Worm (Caenorhabditis elegans) whole organism, young adult: ENCODE results near the gene cyp-25A4.

Experiments
- B0019.2 ChIP-seq: fragments of 200-800 bp; sonication (Bioruptor generic); conservative IDR thresholded peaks from 2 replicates; pipeline ENCODE4 v1.3.6; 2022; ENCODE audit warnings: missing genetic modification reagents, missing genetic modification characterization, missing compliant biosample characterization
- B0336.3 ChIP-seq: fragments of 200-800 bp; sonication (Bioruptor generic); IDR thresholded peaks from 2 replicates; pipeline ENCODE4 v1.3.6; 2022; ENCODE audit warnings: missing genetic modification characterization, missing compliant biosample characterization
- F22D6.2 ChIP-seq: sonication (generic microtip); optimal IDR thresholded peaks from 2 replicates; lab custom pipeline; 2016; ENCODE audit warnings: mild to moderate bottlenecking, missing genetic modification characterization, missing compliant biosample characterization
- Y53G8AR.9 ChIP-seq: fragments of 200-800 bp; sonication (Bioruptor generic); conservative IDR thresholded peaks from 2 replicates; pipeline ENCODE4 v1.3.6; 2022; ENCODE audit warnings: missing genetic modification reagents, missing genetic modification characterization, missing compliant biosample characterization
- Y95B8A.8 ChIP-seq: fragments of 200-800 bp; sonication (Bioruptor generic); IDR thresholded peaks from 2 replicates; pipeline ENCODE4 v1.3.6; 2022; ENCODE audit warnings: missing genetic modification reagents, missing genetic modification characterization, missing compliant biosample characterization
- ama-1 ChIP-seq, 3 experiments: fragments of 150-350 bp in 1 of 3; sonication (generic microtip) in 2 of 3; optimal IDR thresholded peaks; 2 replicates each; lab custom pipeline; 2014 to 2018; ENCODE audit warnings: missing biosample characterization in 2 of 3, missing genetic modification characterization in 2 of 3, missing genetic modification reagents in 2 of 3
- aptf-3 ChIP-seq: fragments of 200-800 bp; sonication (Bioruptor generic); IDR thresholded peaks from 2 replicates; pipeline ENCODE4 v1.3.6; 2022; ENCODE audit warnings: missing genetic modification characterization, missing compliant biosample characterization
- attf-3 ChIP-seq: fragments of 200-800 bp; sonication (Bioruptor generic); conservative IDR thresholded peaks from 2 replicates; pipeline ENCODE4 v1.3.6; 2022; ENCODE audit warnings: missing genetic modification reagents, missing genetic modification characterization, missing compliant biosample characterization
- cebp-2 ChIP-seq: fragments of 200-800 bp; sonication (Bioruptor generic); IDR thresholded peaks from 2 replicates; pipeline ENCODE4 v1.3.6; 2022; ENCODE audit warnings: missing genetic modification characterization, missing compliant biosample characterization
- dox-1 ChIP-seq: fragments of 200-800 bp; sonication (Bioruptor generic); IDR thresholded peaks from 2 replicates; pipeline ENCODE4 v1.3.6; 2022; ENCODE audit warnings: missing genetic modification reagents, missing genetic modification characterization, missing compliant biosample characterization
- efl-1 ChIP-seq: fragments of 150-350 bp; optimal IDR thresholded peaks from 2 replicates; lab custom pipeline; 2014; ENCODE audit warnings: missing biosample characterization, missing genetic modification reagents, missing genetic modification characterization
- egl-18 ChIP-seq: fragments of 200-800 bp; sonication (Bioruptor generic); IDR thresholded peaks from 2 replicates; pipeline ENCODE4 v1.3.6; 2022; ENCODE audit warnings: missing genetic modification reagents, missing genetic modification characterization, missing compliant biosample characterization
- gei-17 ChIP-seq: fragments of 200-800 bp; sonication (Bioruptor generic); optimal IDR thresholded peaks from 2 replicates; lab custom pipeline; 2018; ENCODE audit warnings: mild to moderate bottlenecking, missing genetic modification characterization, missing compliant biosample characterization
- him-1 ChIP-seq: sonication (generic microtip); optimal IDR thresholded peaks from 2 replicates; lab custom pipeline; 2016; ENCODE audit warnings: missing genotype, missing genetic modification reagents, missing genetic modification characterization, missing compliant biosample characterization
- hlh-12 ChIP-seq: sonication (generic microtip); optimal IDR thresholded peaks from 2 replicates; lab custom pipeline; 2016; ENCODE audit warnings: missing genetic modification characterization, missing compliant biosample characterization
- hlh-26 ChIP-seq: fragments of 200-800 bp; sonication (Bioruptor generic); conservative IDR thresholded peaks from 2 replicates; pipeline ENCODE4 v1.3.6; 2022; ENCODE audit warnings: missing genetic modification reagents, missing genetic modification characterization, missing compliant biosample characterization
- hsf-1 ChIP-seq: fragments of 200-800 bp; sonication (Bioruptor generic); IDR thresholded peaks from 2 replicates; pipeline ENCODE4 v1.3.6; 2022; ENCODE audit warnings: missing genetic modification reagents, missing genetic modification characterization, missing compliant biosample characterization
- lag-1 ChIP-seq: fragments of 200-800 bp; sonication (Bioruptor generic); IDR thresholded peaks from 2 replicates; pipeline ENCODE4 v1.3.6; 2022; ENCODE audit warnings: missing genetic modification reagents, missing genetic modification characterization, missing compliant biosample characterization
- lin-54 ChIP-seq: fragments of 200-800 bp; sonication (Bioruptor generic); optimal IDR thresholded peaks from 2 replicates; lab custom pipeline; 2018; ENCODE audit warnings: mild to moderate bottlenecking, missing genetic modification characterization, missing compliant biosample characterization
- lir-1 ChIP-seq: fragments of 200-800 bp; sonication (Bioruptor generic); conservative IDR thresholded peaks from 2 replicates; pipeline ENCODE4 v1.3.6; 2022; ENCODE audit warnings: missing genetic modification reagents, missing genetic modification characterization, missing compliant biosample characterization
- madf-3 ChIP-seq: fragments of 200-800 bp; sonication (Bioruptor generic); IDR thresholded peaks from 2 replicates; pipeline ENCODE4 v1.3.6; 2022; ENCODE audit warnings: missing genetic modification reagents, missing genetic modification characterization, missing compliant biosample characterization
- madf-8 ChIP-seq: fragments of 200-800 bp; sonication (Bioruptor generic); conservative IDR thresholded peaks from 2 replicates; pipeline ENCODE4 v1.3.6; 2022; ENCODE audit warnings: missing genetic modification reagents, missing genetic modification characterization, missing compliant biosample characterization
- nfyb-1 ChIP-seq: fragments of 200-800 bp; sonication (Bioruptor generic); IDR thresholded peaks from 2 replicates; pipeline ENCODE4 v1.3.6; 2022; ENCODE audit warnings: missing genetic modification reagents, missing genetic modification characterization, missing compliant biosample characterization
- nhr-120 ChIP-seq: fragments of 200-800 bp; sonication (Bioruptor generic); IDR thresholded peaks from 2 replicates; pipeline ENCODE4 v1.3.6; 2022; ENCODE audit warnings: missing genetic modification characterization, missing compliant biosample characterization
- nhr-27 ChIP-seq: fragments of 200-800 bp; sonication (Bioruptor generic); optimal IDR thresholded peaks from 2 replicates; lab custom pipeline; 2018; ENCODE audit warnings: mild to moderate bottlenecking, missing genetic modification characterization, moderate library complexity, missing compliant biosample characterization
- nhr-80 ChIP-seq: sonication (generic microtip); optimal IDR thresholded peaks from 2 replicates; lab custom pipeline; 2016; ENCODE audit warnings: missing genetic modification characterization, missing compliant biosample characterization
- nhr-90 ChIP-seq: sonication (generic microtip); optimal IDR thresholded peaks from 2 replicates; lab custom pipeline; 2016; ENCODE audit warnings: missing genotype, mild to moderate bottlenecking, missing genetic modification characterization, missing compliant biosample characterization
- pha-4 ChIP-seq: fragments of 150-350 bp; sonication (generic microtip); optimal IDR thresholded peaks from 2 replicates; lab custom pipeline; 2014; ENCODE audit warnings: missing biosample characterization, missing genetic modification reagents, missing genetic modification characterization
- rcor-1 ChIP-seq: fragments of 200-800 bp; sonication (Bioruptor generic); IDR thresholded peaks from 2 replicates; pipeline ENCODE4 v1.3.6; 2022; ENCODE audit warnings: missing genetic modification reagents, missing genetic modification characterization, missing compliant biosample characterization
- repo-1 ChIP-seq: sonication (generic microtip); optimal IDR thresholded peaks from 2 replicates; lab custom pipeline; 2017; ENCODE audit warnings: mild to moderate bottlenecking, missing genetic modification characterization, missing compliant biosample characterization
- sdz-38 ChIP-seq: sonication (generic microtip); optimal IDR thresholded peaks from 2 replicates; lab custom pipeline; 2016; ENCODE audit warnings: missing genotype, missing genetic modification characterization, missing compliant biosample characterization
- snpc-1.3 ChIP-seq: sonication (generic microtip); optimal IDR thresholded peaks from 2 replicates; lab custom pipeline; 2017; ENCODE audit warnings: missing genetic modification characterization, mild to moderate bottlenecking, missing compliant biosample characterization, antibody characterized with exemption, moderate library complexity, missing genotype, missing genetic modification reagents; ENCODE audit not compliant: insufficient read depth
- snpc-4 ChIP-seq, 5 experiments: fragments of 150-350 bp in 1 of 5; sonication (generic microtip) in 4 of 5; optimal IDR thresholded peaks; 2 replicates each; lab custom pipeline; 2014 to 2018; ENCODE audit warnings: missing genetic modification characterization in 5 of 5, missing biosample characterization in 3 of 5, antibody characterized with exemption in 2 of 5, mild to moderate bottlenecking in 2 of 5, missing compliant biosample characterization in 2 of 5, missing genotype in 2 of 5, moderate library complexity in 2 of 5, missing genetic modification reagents in 1 of 5
- somi-1 ChIP-seq: fragments of 200-800 bp; sonication (Bioruptor generic); optimal IDR thresholded peaks from 2 replicates; lab custom pipeline; 2018; ENCODE audit warnings: mild to moderate bottlenecking, missing genetic modification characterization, missing compliant biosample characterization
- sptf-2 ChIP-seq: fragments of 200-800 bp; sonication (Bioruptor generic); optimal IDR thresholded peaks from 2 replicates; lab custom pipeline; 2018; ENCODE audit warnings: mild to moderate bottlenecking, missing genetic modification characterization, missing compliant biosample characterization
- tlf-1 ChIP-seq: fragments of 200-800 bp; sonication (Bioruptor generic); optimal IDR thresholded peaks from 2 replicates; lab custom pipeline; 2018; ENCODE audit warnings: mild to moderate bottlenecking, missing genetic modification characterization, missing compliant biosample characterization
- unc-130 ChIP-seq: sonication (generic microtip); optimal IDR thresholded peaks from 2 replicates; lab custom pipeline; 2016; ENCODE audit warnings: missing genetic modification reagents, missing genetic modification characterization, missing compliant biosample characterization
- unc-62 ChIP-seq: fragments of 150-350 bp; optimal IDR thresholded peaks from 2 replicates; lab custom pipeline; 2014; ENCODE audit warnings: missing biosample characterization, missing genetic modification reagents, missing genetic modification characterization
- xnd-1 ChIP-seq: sonication (generic microtip); optimal IDR thresholded peaks from 2 replicates; lab custom pipeline; 2016; ENCODE audit warnings: missing genotype, missing genetic modification reagents, missing genetic modification characterization, missing compliant biosample characterization
- zim-3 ChIP-seq: sonication (generic microtip); optimal IDR thresholded peaks from 2 replicates; lab custom pipeline; 2017; ENCODE audit warnings: mild to moderate bottlenecking, missing genetic modification characterization, moderate library complexity, missing compliant biosample characterization
- ztf-22 ChIP-seq: fragments of 200-800 bp; sonication (Bioruptor generic); optimal IDR thresholded peaks from 2 replicates; lab custom pipeline; 2018; ENCODE audit warnings: mild to moderate bottlenecking, missing genetic modification characterization, moderate library complexity, missing compliant biosample characterization
- ztf-6 ChIP-seq: fragments of 200-800 bp; sonication (Bioruptor generic); IDR thresholded peaks from 2 replicates; pipeline ENCODE4 v1.3.6; 2022; ENCODE audit warnings: missing genetic modification reagents, missing genetic modification characterization, missing compliant biosample characterization

Gene cyp-25A4

ce11 chrIII:3873424-3873823 is 21.5 kb upstream of the cyp-25A4 start (continued):
- TF ChIP-seq hsf-1 (GFP tag; lab: Robert Waterston, UW) (no peak), egl-18 (no peak), hlh-12 (no peak), pha-4 (no peak), nfyb-1 (GFP tag; lab: Robert Waterston, UW) (no peak), him-1 (tag; lab: Kevin White, UChicago) (no peak), nhr-90 (tag; lab: Kevin White, UChicago) (no peak), B0019.2 (GFP tag; lab: Robert Waterston, UW) (no peak), nhr-120 (GFP tag; lab: Robert Waterston, UW) (no peak), attf-3 (GFP tag; lab: Robert Waterston, UW) (no peak), ama-1 (optimal IDR thresholded peaks at IDR 0.05; lab: Kevin White, UChicago) (no peak), ama-1 (GFP tag; optimal IDR thresholded peaks at IDR 0.05; lab: Kevin White, UChicago) (no peak)

ce11 chrIII:3872978-3873377 is 21.1 kb upstream of the cyp-25A4 start:
- TF ChIP-seq gei-17 (no peak), efl-1 (GFP tag; lab: Kevin White, UChicago) (no peak), ama-1 (optimal IDR thresholded peaks at IDR 0.05; lab: Kevin White, UChicago) (peak; percentile 5), ama-1 (GFP tag; optimal IDR thresholded peaks at IDR 0.05; lab: Kevin White, UChicago) (no peak), unc-130 (GFP tag; lab: Kevin White, UChicago) (no peak), lin-54 (GFP tag; lab: Kevin White, UChicago) (no peak), Y53G8AR.9 (no peak), ztf-6 (GFP tag; lab: Robert Waterston, UW) (no peak)

- no peak for TF ChIP-seq unc-62
- 0 out of 2 replicates have a peak, but pooled peaks have one; percentile 63 for TF ChIP-seq cebp-2 (GFP tag; lab: Robert Waterston, UW)
- no peak for TF ChIP-seq sdz-38 (tag; lab: Kevin White, UChicago)
- peak; percentile 29 for TF ChIP-seq zim-3 (tag; lab: Kevin White, UChicago)
- peak; percentile 53 for TF ChIP-seq nhr-80 (tag; lab: Kevin White, UChicago)
- no peak for TF ChIP-seq tlf-1 (GFP tag; lab: Kevin White, UChicago)
- no peak for TF ChIP-seq madf-3 (GFP tag; lab: Robert Waterston, UW)
- no peak for TF ChIP-seq hlh-26 (GFP tag; lab: Robert Waterston, UW)
- 0 out of 2 replicates have a peak, but pooled peaks have one; percentile 30 for TF ChIP-seq Y95B8A.8
- no peak for TF ChIP-seq gei-17
- no peak for TF ChIP-seq aptf-3 (GFP tag; lab: Robert Waterston, UW)
- TF ChIP-seq sptf-2 (GFP tag; lab: Kevin White, UChicago): no peak
- TF ChIP-seq snpc-1.3: no peak
- no peak for TF ChIP-seq efl-1 (GFP tag; lab: Kevin White, UChicago)
- no peak for TF ChIP-seq repo-1 (tag; lab: Kevin White, UChicago)
- peak; percentile 16; the same call in 1 of the 2 replicates for TF ChIP-seq dox-1 (GFP tag; lab: Robert Waterston, UW)
Observed at ce11 chrIII:3871763-3872486, 20.0 kb upstream of the cyp-25A4 start.

- TF ChIP-seq xnd-1: peak; percentile 38
- TF ChIP-seq rcor-1 (GFP tag; lab: Robert Waterston, UW): peak; percentile 76
- peak; percentile 8 for TF ChIP-seq snpc-4 (GFP tag; optimal IDR thresholded peaks at IDR 0.05; lab: Kevin White, UChicago)
- peak in 3 of 4 experiments; percentile 33 to 63 (median 52) for TF ChIP-seq snpc-4 (tag; optimal IDR thresholded peaks at IDR 0.05; lab: Kevin White, UChicago)
- peak; percentile 23 for TF ChIP-seq somi-1
- no peak for TF ChIP-seq nhr-120 (GFP tag; lab: Robert Waterston, UW)
- TF ChIP-seq F22D6.2: no peak
- peak; percentile 78 for TF ChIP-seq lin-54 (GFP tag; lab: Kevin White, UChicago)
- TF ChIP-seq B0336.3 (GFP tag; lab: Robert Waterston, UW): peak; percentile 94
- no peak for TF ChIP-seq sptf-2 (GFP tag; lab: Kevin White, UChicago)
- TF ChIP-seq ztf-22 (GFP tag; lab: Kevin White, UChicago): no peak
- TF ChIP-seq lag-1 (GFP tag; lab: Robert Waterston, UW): no peak
- TF ChIP-seq lir-1: 0 out of 2 replicates have a peak, but pooled peaks have one; percentile 26
- TF ChIP-seq pha-4: no peak
- TF ChIP-seq madf-8: peak; percentile 21
- peak; percentile 91 for TF ChIP-seq nhr-27 (tag; lab: Kevin White, UChicago)
Observed at ce11 chrIII:3869292-3869781, 17.5 kb upstream of the cyp-25A4 start.
